Worm (Caenorhabditis elegans) whole organism, mixed stage, embryonic: ENCODE measurements around the gene crls-1.

Experiments used
- cnd-1 ChIP-seq: fragments of 200-800 bp; sonication (Bioruptor generic); optimal IDR thresholded peaks from 2 replicates; lab custom pipeline; 2018; ENCODE audit warnings: mild to moderate bottlenecking, missing genetic modification characterization, missing compliant biosample characterization
- elt-3 ChIP-seq: fragments of 150-350 bp; optimal IDR thresholded peaks from 2 replicates; lab custom pipeline; 2014; ENCODE audit warnings: missing biosample characterization, missing genetic modification characterization
- flh-1 ChIP-seq: fragments of 200-800 bp; sonication (Bioruptor generic); optimal IDR thresholded peaks from 2 replicates; lab custom pipeline; 2018; ENCODE audit warnings: mild to moderate bottlenecking, missing genetic modification characterization, moderate library complexity, missing compliant biosample characterization
- mep-1 ChIP-seq: fragments of 150-350 bp; optimal IDR thresholded peaks from 2 replicates; lab custom pipeline; 2017; ENCODE audit warnings: missing biosample characterization, missing genetic modification reagents, missing genetic modification characterization, inconsistent platforms
- nhr-12 ChIP-seq: fragments of 150-350 bp; optimal IDR thresholded peaks from 2 replicates; lab custom pipeline; 2014; ENCODE audit warnings: missing biosample characterization, missing genetic modification characterization
- nhr-237 ChIP-seq: fragments of 150-350 bp; optimal IDR thresholded peaks from 2 replicates; lab custom pipeline; 2014; ENCODE audit warnings: missing biosample characterization, missing genetic modification characterization
- nhr-28 ChIP-seq: fragments of 150-350 bp; optimal IDR thresholded peaks from 2 replicates; lab custom pipeline; 2014; ENCODE audit warnings: missing biosample characterization, missing genetic modification characterization
- snpc-4 ChIP-seq: fragments of 150-350 bp; optimal IDR thresholded peaks from 2 replicates; lab custom pipeline; 2014; ENCODE audit warnings: missing biosample characterization, missing genetic modification characterization

DNA sequence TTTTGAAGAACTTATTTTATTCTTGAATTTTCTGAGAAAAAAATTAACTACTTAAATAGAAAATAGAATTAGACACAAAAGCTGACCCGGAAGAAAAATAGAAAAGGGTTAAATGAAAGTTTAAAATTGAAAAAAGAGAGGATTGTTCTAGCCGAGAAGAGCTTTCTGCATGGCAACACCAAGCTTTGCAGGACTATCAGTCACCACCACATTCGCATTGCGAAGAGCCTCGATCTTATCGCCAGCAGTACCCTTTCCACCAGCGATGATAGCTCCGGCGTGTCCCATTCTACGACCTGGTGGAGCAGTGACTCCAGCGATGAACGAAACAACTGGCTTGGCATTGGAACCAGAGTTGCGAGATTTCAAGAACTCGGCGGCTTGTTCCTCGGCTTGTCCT lies 9.6 kb downstream of the crls-1 start:
- TF ChIP-seq cnd-1 (tag; lab: Kevin White, UChicago) = no peak
- TF ChIP-seq nhr-28 (tag; lab: Kevin White, UChicago) = no peak
- TF ChIP-seq flh-1 (GFP tag; lab: Kevin White, UChicago) = no peak
- TF ChIP-seq elt-3 (tag; lab: Kevin White, UChicago) = no peak
- TF ChIP-seq snpc-4 = no peak
- TF ChIP-seq nhr-237 (tag; lab: Kevin White, UChicago) = no peak
- no peak for TF ChIP-seq nhr-12
- TF ChIP-seq mep-1 (tag; lab: Kevin White, UChicago) = no peak
